Fruit fly (Drosophila melanogaster): ENCODE results near the gene Arl2.

The Arl2 gene

DNA sequence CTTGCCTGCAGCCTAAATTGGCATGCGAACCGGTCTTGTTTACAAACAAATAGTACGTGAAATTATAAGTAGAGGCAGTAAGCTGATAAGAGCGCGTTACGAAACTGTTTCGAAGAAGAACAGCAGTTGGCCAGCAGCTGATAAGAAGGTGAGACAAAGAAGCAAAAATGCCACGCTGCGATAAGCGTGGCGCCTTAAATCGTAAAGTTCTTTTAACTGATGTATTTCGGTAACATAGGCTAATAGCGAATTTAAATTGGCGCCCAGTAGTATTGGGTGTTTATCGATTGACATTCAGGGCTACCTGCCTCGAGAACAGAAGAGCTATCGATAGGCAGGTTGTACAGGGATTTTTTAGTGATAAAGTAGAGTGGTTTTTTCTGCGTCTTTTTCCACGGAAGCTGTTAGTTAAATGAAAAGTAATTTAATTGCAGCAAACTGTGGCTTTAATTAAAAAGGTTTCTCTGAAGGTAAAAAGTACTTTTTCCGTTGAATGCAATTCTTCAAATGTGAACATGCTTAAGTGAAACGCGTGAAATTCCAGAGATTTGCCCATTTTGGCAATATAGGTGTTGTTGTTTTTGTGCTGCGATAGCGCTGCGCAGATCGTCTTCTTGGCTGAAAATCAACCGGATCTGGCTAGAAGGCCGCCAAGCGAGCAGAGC is 15.9 kb downstream of the Arl2 start, which contains the start of gene stck (continued):
- no peak for TF ChIP-seq CG7839 (tag; optimal IDR thresholded peaks at IDR 0.05)
- TF ChIP-seq CG17359 (tag; optimal IDR thresholded peaks at IDR 0.05): no peak
- TF ChIP-seq CG9797 (GFP tag; optimal IDR thresholded peaks at IDR 0.05): peak; percentile 78
- no peak for TF ChIP-seq CG12236 (GFP tag; optimal IDR thresholded peaks at IDR 0.05)
- no peak for TF ChIP-seq chif (GFP tag; optimal IDR thresholded peaks at IDR 0.05)
- TF ChIP-seq CG18764 (GFP tag; optimal IDR thresholded peaks at IDR 0.05): no peak
- TF ChIP-seq CG1602 (GFP tag; optimal IDR thresholded peaks at IDR 0.05): no peak
- no peak for TF ChIP-seq slp2 (GFP tag; optimal IDR thresholded peaks at IDR 0.05)
- TF ChIP-seq jumu (GFP tag; optimal IDR thresholded peaks at IDR 0.05): no peak
- no peak for TF ChIP-seq NfI (GFP tag; optimal IDR thresholded peaks at IDR 0.05)
- no peak for TF ChIP-seq CG11093 (GFP tag; IDR thresholded peaks at IDR 0.05)
- no peak for TF ChIP-seq Ptx1 (GFP tag; IDR thresholded peaks at IDR 0.05)
- TF ChIP-seq Sin3A (optimal IDR thresholded peaks at IDR 0.05): peak; percentile 83
- no peak for TF ChIP-seq peb (GFP tag; IDR thresholded peaks at IDR 0.05)
- TF ChIP-seq sd (tag; optimal IDR thresholded peaks at IDR 0.05): peak; percentile 74
- no peak for TF ChIP-seq Adf1 (GFP tag; IDR thresholded peaks at IDR 0.05)
- TF ChIP-seq stwl (tag; optimal IDR thresholded peaks at IDR 0.05): peak; percentile 31
- no peak for TF ChIP-seq gcm (GFP tag; optimal IDR thresholded peaks at IDR 0.05)
- TF ChIP-seq HLH3B (GFP tag; IDR thresholded peaks at IDR 0.05): no peak
- TF ChIP-seq p53 (GFP tag; optimal IDR thresholded peaks at IDR 0.05): no peak
- no peak for TF ChIP-seq kah (GFP tag; optimal IDR thresholded peaks at IDR 0.05)
- TF ChIP-seq dmrt99B (tag; optimal IDR thresholded peaks at IDR 0.05): no peak
- TF ChIP-seq mirr (GFP tag; optimal IDR thresholded peaks at IDR 0.05): peak; percentile 97
- TF ChIP-seq CG11247 (GFP tag; IDR thresholded peaks at IDR 0.05): no peak
- TF ChIP-seq CG2120 (GFP tag; optimal IDR thresholded peaks at IDR 0.05): peak; percentile 30
- no peak for TF ChIP-seq CG2199 (GFP tag; IDR thresholded peaks at IDR 0.05)
- peak; percentile 48 for TF ChIP-seq CG15514 (GFP tag; optimal IDR thresholded peaks at IDR 0.05)
- no peak for TF ChIP-seq Hsf (GFP tag; optimal IDR thresholded peaks at IDR 0.05)
- TF ChIP-seq onecut (GFP tag; IDR thresholded peaks at IDR 0.05): no peak
- TF ChIP-seq croc (GFP tag; conservative IDR thresholded peaks at IDR 0.05): no peak
- TF ChIP-seq CoRest (tag; optimal IDR thresholded peaks at IDR 0.05): peak; percentile 44
- TF ChIP-seq vnd (GFP tag; IDR thresholded peaks at IDR 0.05; ENCODE audit: partially characterized antibody): peak; percentile 62; the same call in 2 of the 3 replicates
- no peak for TF ChIP-seq CG16863 (GFP tag; optimal IDR thresholded peaks at IDR 0.05)
- peak; percentile 8 for TF ChIP-seq Vsx1 (GFP tag; optimal IDR thresholded peaks at IDR 0.05)
- no peak for TF ChIP-seq so (GFP tag; IDR thresholded peaks at IDR 0.05)
- no peak for TF ChIP-seq fd96Cb (tag; optimal IDR thresholded peaks at IDR 0.05)
- peak; percentile 81 for TF ChIP-seq CG34376 (GFP tag; optimal IDR thresholded peaks at IDR 0.05)
- no peak for TF ChIP-seq Drgx (GFP tag; IDR thresholded peaks at IDR 0.05)
- TF ChIP-seq CG5953 (GFP tag; IDR thresholded peaks at IDR 0.05): no peak
- no peak for TF ChIP-seq slbo (GFP tag; IDR thresholded peaks at IDR 0.05)
- TF ChIP-seq ssp (GFP tag; IDR thresholded peaks at IDR 0.05): no peak
- TF ChIP-seq scrt (GFP tag; optimal IDR thresholded peaks at IDR 0.05): no peak
- peak; percentile 80 for TF ChIP-seq exex (tag; optimal IDR thresholded peaks at IDR 0.05)
- TF ChIP-seq cad (GFP tag; optimal IDR thresholded peaks at IDR 0.05): no peak
- TF ChIP-seq CG12219 (GFP tag; optimal IDR thresholded peaks at IDR 0.05): no peak
- TF ChIP-seq gt (GFP tag; IDR thresholded peaks at IDR 0.05): no peak
- no peak for TF ChIP-seq ci (GFP tag; IDR thresholded peaks at IDR 0.05)
- TF ChIP-seq CG10462 (GFP tag; optimal IDR thresholded peaks at IDR 0.05): no peak
- no peak for TF ChIP-seq ems (GFP tag; optimal IDR thresholded peaks at IDR 0.05)
- TF ChIP-seq CG3995 (GFP tag; optimal IDR thresholded peaks at IDR 0.05): no peak
- TF ChIP-seq cg (GFP tag; optimal IDR thresholded peaks at IDR 0.05): no peak
- TF ChIP-seq CG18476 (GFP tag; optimal IDR thresholded peaks at IDR 0.05): no peak

Measured in whole organism, embryonic.